Fruit fly (Drosophila melanogaster): Measurements from ENCODE around the gene JhI-21.

The JhI-21 gene

DNA sequence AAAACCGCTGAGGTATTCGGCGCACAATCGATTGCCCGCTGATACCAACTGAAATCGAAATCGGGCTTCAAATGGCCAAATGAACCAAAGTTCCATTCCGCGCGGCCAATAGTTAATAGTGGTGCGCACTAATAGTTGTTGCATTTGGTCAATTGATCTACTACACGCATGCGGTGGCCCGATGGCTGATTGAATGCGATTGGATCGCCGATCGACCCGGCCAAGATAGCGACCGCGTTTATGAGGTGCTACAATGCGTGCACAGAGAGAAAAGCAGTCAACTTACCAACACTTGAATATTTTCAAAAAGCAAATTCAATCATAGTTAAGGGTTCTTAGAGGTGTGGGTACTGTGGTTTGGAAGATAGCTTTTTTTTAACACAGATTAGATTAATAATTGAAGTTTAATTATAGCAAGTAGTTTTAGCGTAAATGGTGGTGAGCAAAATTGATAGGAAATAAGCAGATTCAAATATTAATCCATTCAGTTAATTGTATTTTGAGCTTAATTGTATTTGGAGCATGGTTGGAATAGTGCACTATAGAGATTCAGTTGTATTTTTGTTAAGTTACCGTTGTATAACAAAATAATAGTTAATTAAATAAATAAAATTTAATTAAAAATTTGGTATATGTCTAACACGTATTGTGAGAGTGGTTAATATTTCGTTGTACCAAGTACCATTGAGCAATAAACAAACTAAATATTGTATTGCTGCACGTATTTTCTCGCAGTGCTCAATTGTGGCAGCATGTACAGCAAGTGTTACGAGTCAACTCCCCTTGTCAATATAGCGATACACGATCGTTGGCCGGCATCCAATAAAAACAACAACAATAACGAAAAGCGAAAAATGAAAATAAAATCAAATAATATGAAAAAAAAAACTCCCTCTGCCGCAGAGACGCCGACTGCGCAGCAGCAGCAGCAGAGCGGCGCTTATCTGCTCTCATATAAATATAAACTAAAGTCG is 29.1 kb downstream of the JhI-21 start (continued):
- TF ChIP-seq ATbp (GFP tag; optimal IDR thresholded peaks at IDR 0.05) = peak; percentile 41
- TF ChIP-seq CG14050 (GFP tag; IDR thresholded peaks at IDR 0.05) = peak; percentile 9; the same call in 1 of the 3 replicates
- TF ChIP-seq nerfin-1 (tag; optimal IDR thresholded peaks at IDR 0.05) = peak; percentile 3
- peak; percentile 43; the same call in 1 of the 3 replicates for TF ChIP-seq CG11695 (GFP tag; IDR thresholded peaks at IDR 0.05)
- TF ChIP-seq CG8388 (GFP tag; optimal IDR thresholded peaks at IDR 0.05) = peak; percentile 46
- no peak for TF ChIP-seq crp (GFP tag; optimal IDR thresholded peaks at IDR 0.05)
- TF ChIP-seq CG10565 (GFP tag; optimal IDR thresholded peaks at IDR 0.05) = no peak
- peak; percentile 54 for TF ChIP-seq chn (GFP tag; optimal IDR thresholded peaks at IDR 0.05)
- no peak for TF ChIP-seq CG12744 (GFP tag; optimal IDR thresholded peaks at IDR 0.05)
- TF ChIP-seq Dad (GFP tag; optimal IDR thresholded peaks at IDR 0.05) = no peak
- no peak for TF ChIP-seq hkb (optimal IDR thresholded peaks at IDR 0.05)
- 0 out of 2 replicates have a peak, but pooled peaks have one; percentile 21 for TF ChIP-seq hkb (GFP tag; IDR thresholded peaks at IDR 0.05)
- TF ChIP-seq rib (GFP tag; IDR thresholded peaks at IDR 0.05) = no peak
- no peak for TF ChIP-seq CG1832 (GFP tag; optimal IDR thresholded peaks at IDR 0.05)
- TF ChIP-seq usp (GFP tag; optimal IDR thresholded peaks at IDR 0.05) = no peak
- TF ChIP-seq klu (GFP tag; IDR thresholded peaks at IDR 0.05) = 0 out of 2 replicates have a peak, but pooled peaks have one; percentile 13
- no peak for TF ChIP-seq GATAe (GFP tag; conservative IDR thresholded peaks at IDR 0.05)
- TF ChIP-seq CG1647 (GFP tag; optimal IDR thresholded peaks at IDR 0.05) = no peak
- peak; percentile 79 for TF ChIP-seq CG18262 (tag; optimal IDR thresholded peaks at IDR 0.05)
- TF ChIP-seq slou (GFP tag; optimal IDR thresholded peaks at IDR 0.05) = no peak
- TF ChIP-seq Optix (GFP tag; IDR thresholded peaks at IDR 0.05) = peak; percentile 32; the same call in 1 of the 3 replicates
- no peak for TF ChIP-seq Fer2 (tag; optimal IDR thresholded peaks at IDR 0.05)
- TF ChIP-seq Hey (tag; optimal IDR thresholded peaks at IDR 0.05) = no peak
- peak; percentile 63 for TF ChIP-seq org-1 (GFP tag; optimal IDR thresholded peaks at IDR 0.05)
- peak; percentile 23 for TF ChIP-seq Myb (GFP tag; optimal IDR thresholded peaks at IDR 0.05)
- peak; percentile 13; the same call in 1 of the 2 replicates for TF ChIP-seq dati (GFP tag; IDR thresholded peaks at IDR 0.05)
- 0 out of 2 replicates have a peak, but pooled peaks have one; percentile 25 for TF ChIP-seq CG43689 (GFP tag; IDR thresholded peaks at IDR 0.05)
- TF ChIP-seq Six4 (GFP tag; optimal IDR thresholded peaks at IDR 0.05) = peak; percentile 44
- TF ChIP-seq esg (GFP tag; conservative IDR thresholded peaks at IDR 0.05) = no peak; the same call in 1 of the 2 replicates
- TF ChIP-seq ham (GFP tag; IDR thresholded peaks at IDR 0.05) = no peak
- TF ChIP-seq Lim3 (GFP tag; IDR thresholded peaks at IDR 0.05) = peak; percentile 35; the same call in 1 of the 2 replicates
- peak; percentile 44; the same call in 2 of the 3 replicates for TF ChIP-seq CG34422 (GFP tag; IDR thresholded peaks at IDR 0.05)
- TF ChIP-seq tna (GFP tag; IDR thresholded peaks at IDR 0.05; ENCODE audit: partially characterized antibody) = no peak
- TF ChIP-seq Camta (GFP tag; optimal IDR thresholded peaks at IDR 0.05) = no peak
- TF ChIP-seq hth (optimal IDR thresholded peaks at IDR 0.05) = no peak
- TF ChIP-seq pita (GFP tag; optimal IDR thresholded peaks at IDR 0.05) = no peak
- no peak for TF ChIP-seq en (GFP tag; optimal IDR thresholded peaks at IDR 0.05)
- TF ChIP-seq gsb (GFP tag; IDR thresholded peaks at IDR 0.05) = no peak
- TF ChIP-seq CG8478 (optimal IDR thresholded peaks at IDR 0.05) = no peak
- TF ChIP-seq E2f2 (GFP tag; IDR thresholded peaks at IDR 0.05) = peak; percentile 36
- peak; percentile 22 for TF ChIP-seq CG12769 (tag; optimal IDR thresholded peaks at IDR 0.05)
- TF ChIP-seq Dfd (GFP tag; optimal IDR thresholded peaks at IDR 0.05) = no peak
- peak; percentile 47; the same call in 1 of the 2 replicates for TF ChIP-seq CG17328 (GFP tag; IDR thresholded peaks at IDR 0.05)
- no peak for TF ChIP-seq salm (tag; optimal IDR thresholded peaks at IDR 0.05)
- TF ChIP-seq sug (tag; optimal IDR thresholded peaks at IDR 0.05) = peak; percentile 11
- peak; percentile 61 for TF ChIP-seq CG4424 (GFP tag; optimal IDR thresholded peaks at IDR 0.05)
- no peak for TF ChIP-seq CG8290 (GFP tag; optimal IDR thresholded peaks at IDR 0.05)
- peak in 1 of 2 experiments; percentile 69 for TF ChIP-seq CG8290 (tag; optimal IDR thresholded peaks at IDR 0.05)
- TF ChIP-seq fd102C (GFP tag; optimal IDR thresholded peaks at IDR 0.05) = no peak
- no peak for TF ChIP-seq cad (GFP tag; optimal IDR thresholded peaks at IDR 0.05)
